Worm (Caenorhabditis elegans) whole organism, late embryonic: ENCODE data around the gene F08B4.8.

ENCODE experiments used
- F13H6.1 ChIP-seq: sonication (generic microtip); optimal IDR thresholded peaks from 2 replicates; lab custom pipeline; 2016; ENCODE audit warnings: missing genetic modification characterization, missing compliant biosample characterization
- K09A11.1 ChIP-seq: sonication (generic microtip); optimal IDR thresholded peaks from 2 replicates; lab custom pipeline; 2017; ENCODE audit warnings: antibody characterized with exemption, mild to moderate bottlenecking, missing genetic modification characterization, missing compliant biosample characterization; ENCODE audit not compliant: insufficient read depth
- Y22D7AL.16 ChIP-seq: sonication (generic microtip); optimal IDR thresholded peaks from 2 replicates; lab custom pipeline; 2016; ENCODE audit warnings: missing genetic modification characterization, missing compliant biosample characterization
- ama-1 ChIP-seq: fragments of 150-350 bp; optimal IDR thresholded peaks from 2 replicates; lab custom pipeline; 2014
- ceh-14 ChIP-seq: sonication (generic microtip); optimal IDR thresholded peaks from 2 replicates; lab custom pipeline; 2016; ENCODE audit warnings: missing genotype, missing genetic modification characterization, missing compliant biosample characterization
- ceh-18 ChIP-seq: sonication (generic microtip); optimal IDR thresholded peaks from 2 replicates; lab custom pipeline; 2016; ENCODE audit warnings: missing genetic modification characterization, missing compliant biosample characterization
- ceh-24 ChIP-seq: sonication (generic microtip); optimal IDR thresholded peaks from 2 replicates; lab custom pipeline; 2016; ENCODE audit warnings: mild to moderate bottlenecking, missing genetic modification characterization, missing compliant biosample characterization
- ceh-30 ChIP-seq: fragments of 150-350 bp; optimal IDR thresholded peaks from 2 replicates; lab custom pipeline; 2014; ENCODE audit warnings: missing biosample characterization, missing genetic modification characterization
- ceh-45 ChIP-seq: fragments of 200-800 bp; sonication (Bioruptor generic); IDR thresholded peaks from 2 replicates; pipeline ENCODE4 v1.3.6; 2022; ENCODE audit warnings: missing genetic modification reagents, missing genetic modification characterization, missing compliant biosample characterization
- dmd-4 ChIP-seq: sonication (generic microtip); optimal IDR thresholded peaks from 2 replicates; lab custom pipeline; 2016; ENCODE audit warnings: borderline replicate concordance, missing genetic modification characterization, missing compliant biosample characterization
- elt-4 ChIP-seq: sonication (generic microtip); optimal IDR thresholded peaks from 2 replicates; lab custom pipeline; 2016; ENCODE audit warnings: missing genetic modification characterization, missing compliant biosample characterization
- ets-4 ChIP-seq: sonication (generic microtip); optimal IDR thresholded peaks from 2 replicates; lab custom pipeline; 2016; ENCODE audit warnings: missing genetic modification characterization, missing compliant biosample characterization
- eyg-1 ChIP-seq: sonication (generic microtip); optimal IDR thresholded peaks from 2 replicates; lab custom pipeline; 2016; ENCODE audit warnings: missing genotype, missing genetic modification characterization, missing compliant biosample characterization
- fax-1 ChIP-seq: sonication (generic microtip); optimal IDR thresholded peaks from 2 replicates; lab custom pipeline; 2016; ENCODE audit warnings: missing genotype, missing genetic modification characterization, missing compliant biosample characterization
- fkh-6 ChIP-seq: sonication (generic microtip); optimal IDR thresholded peaks from 2 replicates; lab custom pipeline; 2016; ENCODE audit warnings: missing genetic modification characterization, missing compliant biosample characterization
- hlh-13 ChIP-seq: fragments of 200-800 bp; sonication (Bioruptor generic); optimal IDR thresholded peaks from 2 replicates; lab custom pipeline; 2018; ENCODE audit warnings: mild to moderate bottlenecking, missing genetic modification characterization, missing compliant biosample characterization
- hlh-30 ChIP-seq: sonication (generic microtip); optimal IDR thresholded peaks from 2 replicates; lab custom pipeline; 2017; ENCODE audit warnings: antibody characterized with exemption, missing genetic modification characterization, missing compliant biosample characterization; ENCODE audit not compliant: insufficient read depth
- hlh-6 ChIP-seq: sonication (generic microtip); optimal IDR thresholded peaks from 2 replicates; lab custom pipeline; 2016; ENCODE audit warnings: missing genotype, missing genetic modification characterization, missing compliant biosample characterization
- lim-6 ChIP-seq: sonication (generic microtip); optimal IDR thresholded peaks from 2 replicates; lab custom pipeline; 2016; ENCODE audit warnings: missing genetic modification characterization, missing compliant biosample characterization
- lin-11 ChIP-seq: fragments of 200-800 bp; sonication (Bioruptor generic); optimal IDR thresholded peaks from 2 replicates; lab custom pipeline; 2018; ENCODE audit warnings: mild to moderate bottlenecking, missing genetic modification characterization, missing compliant biosample characterization
- madf-2 ChIP-seq: sonication (generic microtip); optimal IDR thresholded peaks from 2 replicates; lab custom pipeline; 2017; ENCODE audit warnings: missing genetic modification characterization, missing compliant biosample characterization
- nhr-11 ChIP-seq: fragments of 150-350 bp; optimal IDR thresholded peaks from 2 replicates; lab custom pipeline; 2014; ENCODE audit warnings: missing biosample characterization, missing genetic modification characterization
- odd-2 ChIP-seq: sonication (generic microtip); optimal IDR thresholded peaks from 2 replicates; lab custom pipeline; 2017; ENCODE audit warnings: antibody characterized with exemption, mild to moderate bottlenecking, missing genetic modification characterization, missing compliant biosample characterization
- pag-3 ChIP-seq: sonication (generic microtip); optimal IDR thresholded peaks from 2 replicates; lab custom pipeline; 2016; ENCODE audit warnings: missing compliant biosample characterization, missing genetic modification characterization, borderline replicate concordance
- pax-1 ChIP-seq: fragments of 150-350 bp; optimal IDR thresholded peaks from 2 replicates; lab custom pipeline; 2014; ENCODE audit warnings: missing biosample characterization, missing genetic modification characterization
- pqm-1 ChIP-seq: sonication (generic microtip); optimal IDR thresholded peaks from 2 replicates; lab custom pipeline; 2016; ENCODE audit warnings: missing genetic modification characterization, missing compliant biosample characterization
- sox-2 ChIP-seq: fragments of 200-800 bp; sonication (Bioruptor generic); IDR thresholded peaks from 2 replicates; pipeline ENCODE4 v1.3.6; 2022; ENCODE audit warnings: missing genetic modification reagents, missing genetic modification characterization, missing compliant biosample characterization
- sox-4 ChIP-seq: sonication (generic microtip); optimal IDR thresholded peaks from 2 replicates; lab custom pipeline; 2017; ENCODE audit warnings: mild to moderate bottlenecking, missing genetic modification characterization, inconsistent platforms, missing compliant biosample characterization
- tbx-2 ChIP-seq: sonication (generic microtip); optimal IDR thresholded peaks from 2 replicates; lab custom pipeline; 2016; ENCODE audit warnings: missing genetic modification characterization, missing compliant biosample characterization
- ttx-3 ChIP-seq: sonication (generic microtip); optimal IDR thresholded peaks from 2 replicates; lab custom pipeline; 2016; ENCODE audit warnings: missing genetic modification reagents, missing genetic modification characterization, missing compliant biosample characterization
- unc-3 ChIP-seq, 2 experiments: fragments of 200-800 bp in 1 of 2; sonication (Bioruptor generic) in 1 of 2; sonication (generic microtip) in 1 of 2; conservative IDR thresholded peaks in 1 of 2; optimal IDR thresholded peaks in 1 of 2; 2 replicates each; pipeline versions ENCODE4 v1.3.6 to Lab custom; 2016 to 2022; ENCODE audit warnings: missing compliant biosample characterization in 2 of 2, missing genetic modification characterization in 2 of 2, missing genetic modification reagents in 1 of 2
- zip-5 ChIP-seq: sonication (generic microtip); optimal IDR thresholded peaks from 2 replicates; lab custom pipeline; 2016; ENCODE audit warnings: missing genetic modification characterization, missing compliant biosample characterization

The F08B4.8 gene

ce11 chrIV:8630243-8630642 is 47.2 kb upstream of the F08B4.8 start:
- TF ChIP-seq odd-2 (tag; lab: Kevin White, UChicago), result no peak
- TF ChIP-seq hlh-30, result no peak
- TF ChIP-seq nhr-11 (tag; lab: Kevin White, UChicago), result no peak
- TF ChIP-seq lim-6, result no peak
- TF ChIP-seq ets-4 (tag; lab: Kevin White, UChicago), result no peak
- no peak for TF ChIP-seq ceh-18 (tag; lab: Kevin White, UChicago)
- TF ChIP-seq madf-2 (tag; lab: Kevin White, UChicago), result no peak
- TF ChIP-seq, all 69 proteins: peak for 0

- TF ChIP-seq Y22D7AL.16 (tag; lab: Kevin White, UChicago) (no peak), hlh-13 (GFP tag; lab: Kevin White, UChicago) (no peak), tbx-2 (tag; lab: Kevin White, UChicago) (no peak), fkh-6 (tag; lab: Kevin White, UChicago) (no peak), eyg-1 (tag; lab: Kevin White, UChicago) (no peak), pag-3 (tag; lab: Kevin White, UChicago) (no peak), zip-5 (tag; lab: Kevin White, UChicago) (no peak), ceh-24 (tag; lab: Kevin White, UChicago) (no peak), fax-1 (tag; lab: Kevin White, UChicago) (no peak), hlh-6 (no peak), lim-6 (no peak), elt-4 (tag; lab: Kevin White, UChicago) (no peak), sox-4 (tag; lab: Kevin White, UChicago) (no peak), pax-1 (tag; lab: Kevin White, UChicago) (no peak)
Observed at ce11 chrIV:8631033-8631432, 46.4 kb upstream of the F08B4.8 start, which contains the start of gene dgk-4. dgk-4 (plus strand) TSS chrIV:8631333.

DNA sequence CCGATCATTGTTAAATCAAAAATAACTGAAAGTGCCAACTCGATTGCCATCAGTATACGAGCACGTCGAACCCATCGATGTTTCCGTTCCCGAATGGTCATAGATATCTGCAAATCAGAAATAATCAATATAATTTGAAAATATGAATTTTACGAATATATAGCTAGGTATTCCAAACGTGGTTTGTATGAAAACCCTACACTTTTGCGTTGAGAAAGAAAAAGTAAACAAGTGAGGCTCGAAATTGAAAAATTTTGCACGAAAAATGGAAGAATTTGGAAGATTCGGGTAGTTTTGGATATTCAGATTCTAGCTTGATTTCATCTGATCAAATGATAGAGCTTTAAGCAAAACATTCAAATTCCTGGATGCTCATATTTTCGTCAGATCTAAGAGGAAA is 38.6 kb upstream of the F08B4.8 start, which contains the start of gene F42A9.9:
Gene F42A9.9 (minus strand): TSS at position 101 of the 400 bp plus-strand sequence.
- TF ChIP-seq pqm-1 (no peak), ttx-3 (tag; lab: Kevin White, UChicago) (no peak), ceh-30 (tag; lab: Kevin White, UChicago) (no peak), lin-11 (tag; lab: Kevin White, UChicago) (no peak), ceh-14 (tag; lab: Kevin White, UChicago) (no peak), ceh-45 (no peak), dmd-4 (tag; lab: Kevin White, UChicago) (no peak), nhr-11 (tag; lab: Kevin White, UChicago) (no peak)

DNA sequence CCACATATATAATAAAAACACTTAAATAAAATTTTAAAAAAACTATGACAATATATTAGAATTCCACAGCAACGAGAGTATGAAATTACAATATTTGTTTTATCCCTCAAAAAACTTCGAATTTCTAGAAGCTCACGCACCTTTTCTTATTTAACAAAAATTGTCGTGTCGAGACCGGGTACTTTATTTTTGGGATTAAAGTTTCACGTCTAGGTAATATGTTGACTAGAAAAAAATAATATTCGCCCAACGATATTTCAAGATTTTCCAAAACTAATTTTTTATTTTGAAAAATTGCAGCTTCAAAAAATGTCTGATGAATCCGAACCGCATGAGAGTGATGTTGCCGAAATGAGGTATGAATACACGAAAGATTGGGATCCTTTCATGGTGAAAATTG is 33.0 kb upstream of the F08B4.8 start, which contains the start of gene C49C8.3:
Gene C49C8.3 (plus strand): TSS at position 301 of the 400 bp plus-strand sequence.
- TF ChIP-seq ama-1, result no peak
- TF ChIP-seq lin-11 (tag; lab: Kevin White, UChicago), result no peak
- TF ChIP-seq ceh-14 (tag; lab: Kevin White, UChicago), result no peak
- TF ChIP-seq ceh-45, result no peak
- TF ChIP-seq unc-3 (GFP tag; conservative IDR thresholded peaks at IDR 0.05; lab: Robert Waterston, UW), result no peak
- no peak for TF ChIP-seq unc-3 (tag; optimal IDR thresholded peaks at IDR 0.05; lab: Kevin White, UChicago)
- TF ChIP-seq hlh-6, result no peak
- no peak for TF ChIP-seq dmd-4 (tag; lab: Kevin White, UChicago)
- TF ChIP-seq elt-4 (tag; lab: Kevin White, UChicago), result no peak
- no peak for TF ChIP-seq pax-1 (tag; lab: Kevin White, UChicago)
- no peak for TF ChIP-seq K09A11.1 (tag; lab: Kevin White, UChicago)

ce11 chrIV:8648502-8648901 is 28.9 kb upstream of the F08B4.8 start, which contains the start of gene cyp-33E1:
cyp-33E1 (minus strand) TSS chrIV:8648602.
- TF ChIP-seq sox-2 (GFP tag; lab: Robert Waterston, UW), result no peak
- no peak for TF ChIP-seq F13H6.1 (tag; lab: Kevin White, UChicago)
- no peak for TF ChIP-seq pag-3 (tag; lab: Kevin White, UChicago)
